Fruit fly (Drosophila melanogaster) whole organism, embryonic: ENCODE results near the gene udt.

ENCODE experiments used
- Antp ChIP-seq: fragments of 200-800 bp; sonication (Bioruptor generic); optimal IDR thresholded peaks from 3 replicates; lab custom pipeline; 2016; ENCODE audit warnings: missing biosample characterization, missing genetic modification characterization
- Bgb ChIP-seq: fragments of 200-800 bp; sonication (Bioruptor generic); IDR thresholded peaks from 2 replicates; pipeline ENCODE4 v1.3.6; 2022; ENCODE audit warnings: missing biosample characterization, missing genetic modification characterization; ENCODE audit not compliant: partially characterized antibody
- CG1024 ChIP-seq: fragments of 200-800 bp; sonication (Bioruptor generic); IDR thresholded peaks from 2 replicates; pipeline ENCODE4 v1.3.6; 2022; ENCODE audit warnings: missing biosample characterization, missing genetic modification characterization
- CG11093 ChIP-seq: fragments of 200-800 bp; sonication (Bioruptor generic); IDR thresholded peaks from 3 replicates; pipeline ENCODE4 v1.3.6; 2022; ENCODE audit warnings: missing biosample characterization, missing genetic modification characterization
- CG11247 ChIP-seq: fragments of 200-800 bp; sonication (Bioruptor generic); IDR thresholded peaks from 2 replicates; pipeline ENCODE4 v1.3.6; 2022; ENCODE audit warnings: missing biosample characterization, missing genetic modification characterization
- CG11695 ChIP-seq: fragments of 200-800 bp; sonication (Bioruptor generic); IDR thresholded peaks from 3 replicates; pipeline ENCODE4 v1.3.6; 2022; ENCODE audit warnings: missing biosample characterization, missing genetic modification characterization
- CG11696 ChIP-seq: fragments of 200-800 bp; sonication (Bioruptor generic); IDR thresholded peaks from 2 replicates; pipeline ENCODE4 v1.3.6; 2022; ENCODE audit warnings: missing biosample characterization, missing genetic modification characterization
- CG11723 ChIP-seq: fragments of 200-800 bp; sonication (Bioruptor generic); optimal IDR thresholded peaks from 2 replicates; lab custom pipeline; 2017; ENCODE audit warnings: missing biosample characterization, mild to moderate bottlenecking, missing genetic modification characterization
- CG12299 ChIP-seq: fragments of 200-800 bp; sonication (Bioruptor generic); optimal IDR thresholded peaks from 2 replicates; lab custom pipeline; 2018; ENCODE audit warnings: missing biosample characterization, mild to moderate bottlenecking, missing genetic modification characterization
- CG13624 ChIP-seq: fragments of 200-800 bp; sonication (Bioruptor generic); optimal IDR thresholded peaks from 2 replicates; lab custom pipeline; 2016; ENCODE audit warnings: missing biosample characterization, missing genetic modification characterization
- CG14014 ChIP-seq: fragments of 200-800 bp; sonication (Bioruptor generic); IDR thresholded peaks from 2 replicates; pipeline ENCODE4 v1.3.6; 2022; ENCODE audit warnings: missing biosample characterization, missing genetic modification characterization
- CG15269 ChIP-seq: fragments of 200-800 bp; sonication (Bioruptor generic); optimal IDR thresholded peaks from 2 replicates; lab custom pipeline; 2018; ENCODE audit warnings: missing biosample characterization, mild to moderate bottlenecking, missing genetic modification characterization, moderate library complexity
- CG17385 ChIP-seq: fragments of 200-800 bp; sonication (Bioruptor generic); optimal IDR thresholded peaks from 3 replicates; lab custom pipeline; 2018; ENCODE audit warnings: missing biosample characterization, mild to moderate bottlenecking, missing genetic modification characterization
- CG1792 ChIP-seq: fragments of 200-800 bp; sonication (Bioruptor generic); optimal IDR thresholded peaks from 2 replicates; lab custom pipeline; 2016; ENCODE audit warnings: missing biosample characterization, missing genetic modification characterization
- CG2678 ChIP-seq: fragments of 200-800 bp; sonication (Bioruptor generic); optimal IDR thresholded peaks from 3 replicates; lab custom pipeline; 2019; ENCODE audit warnings: missing biosample characterization, mild to moderate bottlenecking, missing genetic modification characterization, moderate library complexity
- CG3163 ChIP-seq: fragments of 200-800 bp; sonication (Bioruptor generic); optimal IDR thresholded peaks from 3 replicates; lab custom pipeline; 2016; ENCODE audit warnings: missing biosample characterization, missing genetic modification characterization
- CG4424 ChIP-seq: fragments of 200-800 bp; sonication (Bioruptor generic); optimal IDR thresholded peaks from 3 replicates; lab custom pipeline; 2016; ENCODE audit warnings: missing biosample characterization, missing genetic modification characterization
- CG4707 ChIP-seq: fragments of 200-800 bp; sonication (Bioruptor generic); optimal IDR thresholded peaks from 2 replicates; lab custom pipeline; 2018; ENCODE audit warnings: missing biosample characterization, mild to moderate bottlenecking, missing genetic modification characterization, moderate library complexity
- CG6765 ChIP-seq: fragments of 200-800 bp; sonication (Bioruptor generic); optimal IDR thresholded peaks from 3 replicates; lab custom pipeline; 2017; ENCODE audit warnings: missing biosample characterization, mild to moderate bottlenecking, missing genetic modification characterization
- CG8290 ChIP-seq, 3 experiments: fragments of 200-800 bp; sonication (Bioruptor generic); optimal IDR thresholded peaks; 2 replicates each; lab custom pipeline; 2016 to 2019; ENCODE audit warnings: missing biosample characterization in 3 of 3, missing genetic modification characterization in 3 of 3, mild to moderate bottlenecking in 2 of 3, moderate library complexity in 1 of 3
- CG8765 ChIP-seq: fragments of 200-800 bp; sonication (Bioruptor generic); IDR thresholded peaks from 2 replicates; pipeline ENCODE4 v1.3.6; 2022; ENCODE audit warnings: missing biosample characterization, missing genetic modification characterization
- D ChIP-seq, 2 experiments: fragments of 200-800 bp in 1 of 2; fragments of >200 bp in 1 of 2; sonication (Bioruptor generic) in 1 of 2; optimal IDR thresholded peaks; 2 replicates in 1 of 2; 3 replicates in 1 of 2; lab custom pipeline; 2017; ENCODE audit warnings: mild to moderate bottlenecking in 1 of 2, missing biosample characterization in 1 of 2, missing genetic modification characterization in 1 of 2, missing genetic modification reagents in 1 of 2
- Dbx ChIP-seq: fragments of 200-800 bp; sonication (Bioruptor generic); IDR thresholded peaks from 3 replicates; pipeline ENCODE4 v1.3.6; 2022; ENCODE audit warnings: missing biosample characterization, missing genetic modification characterization
- Dek ChIP-seq: fragments of 200-800 bp; sonication (Bioruptor generic); optimal IDR thresholded peaks from 3 replicates; lab custom pipeline; 2019; ENCODE audit warnings: missing biosample characterization, mild to moderate bottlenecking, missing genetic modification characterization, moderate library complexity
- Dip3 ChIP-seq: fragments of 200-800 bp; sonication (Bioruptor generic); optimal IDR thresholded peaks from 3 replicates; lab custom pipeline; 2016; ENCODE audit warnings: missing biosample characterization, missing genetic modification characterization
- Doc2 ChIP-seq: fragments of 200-800 bp; sonication (Bioruptor generic); IDR thresholded peaks from 2 replicates; pipeline ENCODE4 v1.3.6; 2022; ENCODE audit warnings: missing biosample characterization, missing genetic modification characterization
- Dp ChIP-seq: fragments of 200-800 bp; sonication (Bioruptor generic); optimal IDR thresholded peaks from 2 replicates; lab custom pipeline; 2018; ENCODE audit warnings: missing biosample characterization, mild to moderate bottlenecking, missing genetic modification characterization, moderate library complexity
- H15 ChIP-seq: fragments of 200-800 bp; sonication (Bioruptor generic); IDR thresholded peaks from 3 replicates; pipeline ENCODE4 v1.3.6; 2022; ENCODE audit warnings: missing biosample characterization, missing genetic modification characterization
- HHEX ChIP-seq: fragments of 200-800 bp; sonication (Bioruptor generic); optimal IDR thresholded peaks from 3 replicates; lab custom pipeline; 2017; ENCODE audit warnings: missing biosample characterization, mild to moderate bottlenecking, missing genetic modification characterization, missing genetic modification reagents
- HLH54F ChIP-seq: fragments of 200-800 bp; sonication (Bioruptor generic); optimal IDR thresholded peaks from 3 replicates; lab custom pipeline; 2016; ENCODE audit warnings: missing biosample characterization, missing genetic modification characterization
- Neu2 ChIP-seq: fragments of 200-800 bp; sonication (Bioruptor generic); optimal IDR thresholded peaks from 3 replicates; lab custom pipeline; 2016; ENCODE audit warnings: missing biosample characterization, missing genetic modification characterization, borderline replicate concordance
- Nf-YC ChIP-seq: fragments of 200-800 bp; optimal IDR thresholded peaks from 3 replicates; lab custom pipeline; 2019; ENCODE audit warnings: missing biosample characterization, mild to moderate bottlenecking, missing genetic modification characterization, moderate library complexity
- Rfx ChIP-seq: fragments of 200-800 bp; sonication (Bioruptor generic); IDR thresholded peaks from 2 replicates; pipeline ENCODE4 v1.3.6; 2022; ENCODE audit warnings: missing biosample characterization, missing genetic modification characterization
- Scr ChIP-seq: fragments of 200-800 bp; sonication (Bioruptor generic); IDR thresholded peaks from 2 replicates; pipeline ENCODE4 v1.3.6; 2022; ENCODE audit warnings: missing biosample characterization, missing genetic modification characterization; ENCODE audit not compliant: partially characterized antibody
- Vsx1 ChIP-seq: fragments of 200-800 bp; sonication (Bioruptor generic); optimal IDR thresholded peaks from 2 replicates; lab custom pipeline; 2017; ENCODE audit warnings: missing biosample characterization, mild to moderate bottlenecking, missing genetic modification characterization, missing genetic modification reagents
- ash1 ChIP-seq: fragments of 200-800 bp; sonication (Bioruptor generic); optimal IDR thresholded peaks from 2 replicates; lab custom pipeline; 2018; ENCODE audit warnings: missing biosample characterization, mild to moderate bottlenecking, missing genetic modification characterization
- bcd ChIP-seq: fragments of 200-800 bp; sonication (Bioruptor generic); optimal IDR thresholded peaks from 2 replicates; lab custom pipeline; 2017; ENCODE audit warnings: missing biosample characterization, mild to moderate bottlenecking, missing genetic modification characterization
- chif ChIP-seq, 2 experiments: fragments of 200-800 bp; sonication (Bioruptor generic); optimal IDR thresholded peaks; 3 replicates each; lab custom pipeline; 2016; ENCODE audit warnings: missing biosample characterization in 2 of 2, missing genetic modification characterization in 2 of 2
- ci ChIP-seq: fragments of 200-800 bp; sonication (Bioruptor generic); IDR thresholded peaks from 3 replicates; pipeline ENCODE4 v1.3.6; 2022; ENCODE audit warnings: missing biosample characterization, missing genetic modification characterization
- esg ChIP-seq: fragments of 200-800 bp; sonication (Bioruptor generic); conservative IDR thresholded peaks from 2 replicates; pipeline ENCODE4 v1.3.6; 2022; ENCODE audit warnings: missing biosample characterization, missing genetic modification characterization
- grn ChIP-seq: fragments of 200-800 bp; sonication (Bioruptor generic); optimal IDR thresholded peaks from 3 replicates; lab custom pipeline; 2017; ENCODE audit warnings: missing biosample characterization, missing genetic modification characterization
- luna ChIP-seq: fragments of 200-800 bp; sonication (Bioruptor generic); optimal IDR thresholded peaks from 2 replicates; lab custom pipeline; 2016; ENCODE audit warnings: missing biosample characterization, missing genetic modification characterization
- maf-S ChIP-seq: fragments of 200-800 bp; sonication (Bioruptor generic); optimal IDR thresholded peaks from 2 replicates; lab custom pipeline; 2016; ENCODE audit warnings: missing biosample characterization, missing genetic modification characterization
- nau ChIP-seq: fragments of 200-800 bp; sonication (Bioruptor generic); optimal IDR thresholded peaks from 3 replicates; lab custom pipeline; 2017; ENCODE audit warnings: missing biosample characterization, mild to moderate bottlenecking, missing genetic modification characterization, missing genetic modification reagents
- nerfin-1 ChIP-seq: fragments of 200-800 bp; sonication (Bioruptor generic); optimal IDR thresholded peaks from 3 replicates; lab custom pipeline; 2019; ENCODE audit warnings: missing biosample characterization, mild to moderate bottlenecking, missing genetic modification characterization, moderate library complexity
- ranshi ChIP-seq: fragments of 200-800 bp; sonication (Bioruptor generic); IDR thresholded peaks from 2 replicates; pipeline ENCODE4 v1.3.6; 2022; ENCODE audit warnings: missing biosample characterization, missing genetic modification characterization
- row ChIP-seq: fragments of 200-800 bp; sonication (Bioruptor generic); IDR thresholded peaks from 3 replicates; pipeline ENCODE4 v1.3.6; 2022; ENCODE audit warnings: missing biosample characterization, missing genetic modification characterization
- seq ChIP-seq: fragments of 200-800 bp; sonication (Bioruptor generic); IDR thresholded peaks from 2 replicates; pipeline ENCODE4 v1.3.6; 2022; ENCODE audit warnings: missing biosample characterization, missing genetic modification characterization
- ssp ChIP-seq: fragments of 200-800 bp; sonication (Bioruptor generic); IDR thresholded peaks from 2 replicates; pipeline ENCODE4 v1.3.6; 2022; ENCODE audit warnings: missing biosample characterization, missing genetic modification characterization
- wor ChIP-seq: fragments of 200-800 bp; sonication (Bioruptor generic); IDR thresholded peaks from 2 replicates; pipeline ENCODE4 v1.3.6; 2022; ENCODE audit warnings: missing biosample characterization, missing genetic modification characterization

udt gene

DNA sequence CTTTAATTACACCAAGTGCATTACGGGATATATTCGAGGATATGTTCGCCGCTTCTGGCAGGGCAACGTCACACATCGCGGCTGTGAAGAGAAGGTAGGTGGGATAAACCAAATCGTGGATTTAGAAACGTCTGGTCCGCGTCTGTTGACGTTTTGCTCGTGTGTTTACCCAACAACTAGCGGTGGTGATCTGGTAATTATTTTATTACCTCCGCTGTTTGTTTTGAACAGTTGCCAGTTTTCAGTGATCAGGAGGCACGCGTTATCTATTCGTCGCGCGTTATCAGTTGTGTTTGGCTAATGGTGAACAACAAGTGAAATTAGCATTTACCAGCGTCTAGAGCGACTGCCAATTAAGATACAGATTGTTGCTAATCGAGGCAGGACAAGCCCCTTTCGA is 34.0 kb downstream of the udt start (continued):
- TF ChIP-seq CG2678 (tag; lab: Kevin White, UChicago): peak; percentile 67
- no peak for TF ChIP-seq wor
- TF ChIP-seq CG11695: 0 out of 3 replicates have a peak, but pooled peaks have one; percentile 8
- TF ChIP-seq Dek (tag; lab: Kevin White, UChicago): peak; percentile 19
- TF ChIP-seq Dp (GFP tag; lab: Kevin White, UChicago): no peak
- TF ChIP-seq Neu2 (GFP tag; lab: Kevin White, UChicago): no peak
- TF ChIP-seq D (optimal IDR thresholded peaks at IDR 0.05; lab: Kevin White, UChicago): no peak
- no peak for TF ChIP-seq D (GFP tag; optimal IDR thresholded peaks at IDR 0.05; lab: Kevin White, UChicago)
- TF ChIP-seq Dbx: 0 out of 3 replicates have a peak, but pooled peaks have one; percentile 17
- no peak for TF ChIP-seq CG4424
- TF ChIP-seq CG11247: no peak
- TF ChIP-seq Rfx (GFP tag; lab: Robert Waterston, UW): peak; percentile 48; the same call in 1 of the 2 replicates
- TF ChIP-seq Doc2 (GFP tag; lab: Robert Waterston, UW): no peak
- TF ChIP-seq ci: peak; percentile 56; the same call in 1 of the 3 replicates
- no peak for TF ChIP-seq chif (GFP tag; optimal IDR thresholded peaks at IDR 0.05; lab: Kevin White, UChicago)
- TF ChIP-seq ranshi (GFP tag; lab: Robert Waterston, UW): 0 out of 2 replicates have a peak, but pooled peaks have one; percentile 32
- no peak for TF ChIP-seq esg (GFP tag; lab: Robert Waterston, UW)
- no peak for TF ChIP-seq CG8290 (GFP tag; optimal IDR thresholded peaks at IDR 0.05; lab: Kevin White, UChicago)
- peak in 1 of 2 experiments; percentile 78 for TF ChIP-seq CG8290 (tag; optimal IDR thresholded peaks at IDR 0.05; lab: Kevin White, UChicago)
- no peak for TF ChIP-seq Nf-YC (tag; lab: Kevin White, UChicago)
- peak; percentile 72 for TF ChIP-seq ash1 (GFP tag; lab: Kevin White, UChicago)
- no peak for TF ChIP-seq CG3163 (GFP tag; lab: Kevin White, UChicago)
- no peak for TF ChIP-seq row (GFP tag; lab: Robert Waterston, UW)
- no peak for TF ChIP-seq Scr
- TF ChIP-seq H15 (GFP tag; lab: Robert Waterston, UW): no peak
- no peak for TF ChIP-seq nerfin-1 (tag; lab: Kevin White, UChicago)
- TF ChIP-seq HHEX (GFP tag; lab: Kevin White, UChicago): peak; percentile 60
- no peak for TF ChIP-seq ssp (GFP tag; lab: Robert Waterston, UW)
- peak; percentile 41 for TF ChIP-seq Vsx1
- no peak for TF ChIP-seq CG4707 (GFP tag; lab: Kevin White, UChicago)
- no peak for TF ChIP-seq CG1792
- TF ChIP-seq CG11723 (GFP tag; lab: Kevin White, UChicago): no peak
- TF ChIP-seq Dip3 (GFP tag; lab: Kevin White, UChicago): no peak
- peak; percentile 69 for TF ChIP-seq CG6765 (GFP tag; lab: Kevin White, UChicago)
- no peak for TF ChIP-seq HLH54F (GFP tag; lab: Kevin White, UChicago)
- peak; percentile 12 for TF ChIP-seq bcd (GFP tag; lab: Kevin White, UChicago)
- no peak for TF ChIP-seq CG1024 (GFP tag; lab: Robert Waterston, UW)
- TF ChIP-seq seq: no peak
- peak; percentile 27 for TF ChIP-seq CG15269 (tag; lab: Kevin White, UChicago)
- no peak; the same call in 1 of the 2 replicates for TF ChIP-seq CG14014 (GFP tag; lab: Robert Waterston, UW)
- TF ChIP-seq CG11093 (GFP tag; lab: Robert Waterston, UW): no peak
- no peak for TF ChIP-seq Bgb (GFP tag; lab: Robert Waterston, UW)
- no peak for TF ChIP-seq luna
- TF ChIP-seq grn (GFP tag; lab: Kevin White, UChicago): peak; percentile 43
- TF ChIP-seq CG13624 (GFP tag; lab: Kevin White, UChicago): no peak
- no peak for TF ChIP-seq CG11696 (GFP tag; lab: Robert Waterston, UW)
- TF ChIP-seq CG8765 (GFP tag; lab: Robert Waterston, UW): no peak
- TF ChIP-seq CG12299: peak; percentile 15
- peak; percentile 38 for TF ChIP-seq nau (GFP tag; lab: Kevin White, UChicago)
- TF ChIP-seq CG17385: peak; percentile 45
- TF ChIP-seq Antp (GFP tag; lab: Kevin White, UChicago): no peak
- no peak for TF ChIP-seq maf-S
